Fruit fly (Drosophila melanogaster) whole organism, wandering third instar larva: ENCODE results near the gene ATPsyngamma.

Experiments used
- Abd-B ChIP-seq: fragments of >200 bp; optimal IDR thresholded peaks from 2 replicates; lab custom pipeline; 2017; ENCODE audit warnings: missing biosample characterization, missing genetic modification characterization
- CG32264 ChIP-seq: fragments of 200-800 bp; sonication (Bioruptor generic); optimal IDR thresholded peaks from 2 replicates; lab custom pipeline; 2016; ENCODE audit warnings: missing biosample characterization, missing genetic modification characterization
- CG9705 ChIP-seq: fragments of 200-800 bp; sonication (Bioruptor generic); optimal IDR thresholded peaks from 2 replicates; lab custom pipeline; 2018; ENCODE audit warnings: missing biosample characterization, mild to moderate bottlenecking, missing genetic modification characterization
- CrebA ChIP-seq: fragments of 200-800 bp; sonication (Bioruptor generic); optimal IDR thresholded peaks from 2 replicates; lab custom pipeline; 2016; ENCODE audit warnings: missing biosample characterization, mild to moderate bottlenecking, missing genetic modification characterization, borderline replicate concordance
- Dfd ChIP-seq: fragments of >200 bp; optimal IDR thresholded peaks from 2 replicates; lab custom pipeline; 2017; ENCODE audit warnings: missing biosample characterization, missing genetic modification characterization
- Dif ChIP-seq: fragments of 200-275, 200-300 bp; sonication (Bioruptor generic); optimal IDR thresholded peaks from 2 replicates; lab custom pipeline; 2018; ENCODE audit warnings: missing biosample characterization, missing genetic modification characterization; ENCODE audit not compliant: partially characterized antibody
- GATAd ChIP-seq: sonication (Bioruptor generic); optimal IDR thresholded peaks from 2 replicates; lab custom pipeline; 2016; ENCODE audit warnings: missing biosample characterization, missing genetic modification characterization
- HLH106 ChIP-seq: fragments of 200-800 bp; optimal IDR thresholded peaks from 3 replicates; lab custom pipeline; 2019; ENCODE audit warnings: missing biosample characterization, mild to moderate bottlenecking, missing genetic modification characterization, moderate library complexity
- Hnf4 ChIP-seq: fragments of 200-800 bp; sonication (Bioruptor generic); optimal IDR thresholded peaks from 2 replicates; lab custom pipeline; 2016; ENCODE audit warnings: missing biosample characterization, mild to moderate bottlenecking, missing genetic modification characterization
- Hr78 ChIP-seq: fragments of >200 bp; optimal IDR thresholded peaks from 2 replicates; lab custom pipeline; 2017; ENCODE audit warnings: missing biosample characterization, missing genetic modification characterization
- Hr83 ChIP-seq: fragments of 200-300 bp; sonication (Bioruptor generic); optimal IDR thresholded peaks from 2 replicates; lab custom pipeline; 2016; ENCODE audit warnings: missing biosample characterization, mild to moderate bottlenecking, missing genetic modification characterization, moderate library complexity; ENCODE audit not compliant: poor library complexity, severe bottlenecking
- Jra ChIP-seq: sonication (Bioruptor generic); optimal IDR thresholded peaks from 2 replicates; lab custom pipeline; 2016; ENCODE audit warnings: missing biosample characterization, missing genetic modification characterization
- Mio ChIP-seq: sonication (Bioruptor generic); optimal IDR thresholded peaks from 2 replicates; lab custom pipeline; 2016; ENCODE audit warnings: missing biosample characterization, missing genetic modification characterization
- Myc ChIP-seq: fragments of >200 bp; optimal IDR thresholded peaks from 2 replicates; lab custom pipeline; 2017
- N ChIP-seq: fragments of >200 bp; optimal IDR thresholded peaks from 2 replicates; lab custom pipeline; 2018; ENCODE audit warnings: missing biosample characterization, missing external identifiers, missing genetic modification characterization
- OdsH ChIP-seq: fragments of 200-800 bp; sonication (Bioruptor generic); optimal IDR thresholded peaks from 2 replicates; lab custom pipeline; 2016; ENCODE audit warnings: missing biosample characterization, mild to moderate bottlenecking, missing genetic modification characterization
- Rel ChIP-seq, 2 experiments: fragments of 200-800 bp; sonication (Bioruptor generic) in 1 of 2; optimal IDR thresholded peaks; 2 replicates in 1 of 2; 3 replicates in 1 of 2; lab custom pipeline; 2016 to 2019; ENCODE audit warnings: mild to moderate bottlenecking in 2 of 2, missing biosample characterization in 2 of 2, missing genetic modification characterization in 2 of 2, moderate library complexity in 1 of 2
- Sp1 ChIP-seq: fragments of 200-800 bp; sonication (Bioruptor generic); optimal IDR thresholded peaks from 3 replicates; lab custom pipeline; 2019; ENCODE audit warnings: missing biosample characterization, mild to moderate bottlenecking, missing genetic modification characterization, moderate library complexity
- Vsx2 ChIP-seq: fragments of 200-300, 225-300 bp; sonication (Bioruptor generic); optimal IDR thresholded peaks from 2 replicates; lab custom pipeline; 2018; ENCODE audit warnings: missing biosample characterization, missing genetic modification characterization; ENCODE audit not compliant: partially characterized antibody
- br ChIP-seq: fragments of 200-800 bp; sonication (Bioruptor generic); optimal IDR thresholded peaks from 2 replicates; lab custom pipeline; 2016; ENCODE audit warnings: missing biosample characterization, missing genetic modification characterization
- brk ChIP-seq: fragments of 200-800 bp; sonication (Bioruptor generic); optimal IDR thresholded peaks from 2 replicates; lab custom pipeline; 2016; ENCODE audit warnings: missing biosample characterization, mild to moderate bottlenecking, missing genetic modification characterization
- dl ChIP-seq, 2 experiments: fragments of 175-275, 200-275 bp in 1 of 2; fragments of 200-275 bp in 1 of 2; sonication (Bioruptor generic); optimal IDR thresholded peaks; lab custom pipeline; 2018; ENCODE audit warnings: mild to moderate bottlenecking in 2 of 2, missing biosample characterization in 2 of 2, missing genetic modification characterization in 2 of 2, moderate library complexity in 2 of 2; ENCODE audit not compliant: partially characterized antibody in 2 of 2, insufficient read depth in 1 of 2
- dmrt93B ChIP-seq: fragments of 200-800 bp; sonication (Bioruptor generic); optimal IDR thresholded peaks from 2 replicates; lab custom pipeline; 2018; ENCODE audit warnings: missing biosample characterization, mild to moderate bottlenecking, missing genetic modification characterization
- dsf ChIP-seq: sonication (Bioruptor generic); optimal IDR thresholded peaks from 2 replicates; lab custom pipeline; 2016; ENCODE audit warnings: missing biosample characterization, missing genetic modification characterization, borderline replicate concordance
- ey ChIP-seq: fragments of 200-800 bp; sonication (Bioruptor generic); optimal IDR thresholded peaks from 2 replicates; lab custom pipeline; 2016; ENCODE audit warnings: missing biosample characterization, missing genetic modification characterization
- foxo ChIP-seq, 2 experiments: fragments of 200-800 bp; sonication (Bioruptor generic); optimal IDR thresholded peaks; 2 replicates in 1 of 2; 3 replicates in 1 of 2; lab custom pipeline; 2016 to 2017; ENCODE audit warnings: missing biosample characterization in 2 of 2, missing genetic modification characterization in 2 of 2
- fru ChIP-seq: fragments of 200-800 bp; sonication (Bioruptor generic); optimal IDR thresholded peaks from 3 replicates; lab custom pipeline; 2016; ENCODE audit warnings: missing biosample characterization, mild to moderate bottlenecking, missing genetic modification characterization
- jim ChIP-seq: fragments of 175-275, 200-325 bp; sonication (Bioruptor generic); optimal IDR thresholded peaks from 2 replicates; lab custom pipeline; 2016; ENCODE audit warnings: missing biosample characterization, mild to moderate bottlenecking, missing genetic modification characterization
- lola ChIP-seq: fragments of >200 bp; optimal IDR thresholded peaks from 2 replicates; lab custom pipeline; 2017; ENCODE audit warnings: missing biosample characterization, missing genetic modification characterization
- pan ChIP-seq: fragments of >200 bp; optimal IDR thresholded peaks from 2 replicates; lab custom pipeline; 2017
- psq ChIP-seq: fragments of 200-800 bp; sonication (Bioruptor generic); optimal IDR thresholded peaks from 3 replicates; lab custom pipeline; 2017; ENCODE audit warnings: missing biosample characterization, mild to moderate bottlenecking, missing genetic modification characterization, moderate library complexity
- rgr ChIP-seq: fragments of 200-800 bp; sonication (Bioruptor generic); optimal IDR thresholded peaks from 3 replicates; lab custom pipeline; 2016; ENCODE audit warnings: missing biosample characterization, mild to moderate bottlenecking, missing genetic modification characterization
- sage ChIP-seq: fragments of 200-800 bp; sonication (Bioruptor generic); optimal IDR thresholded peaks from 2 replicates; lab custom pipeline; 2016; ENCODE audit warnings: missing biosample characterization, mild to moderate bottlenecking, missing genetic modification characterization
- sv ChIP-seq: fragments of 200-800 bp; sonication (Bioruptor generic); optimal IDR thresholded peaks from 3 replicates; lab custom pipeline; 2016; ENCODE audit warnings: missing biosample characterization, missing genetic modification characterization
- tai ChIP-seq: sonication (Bioruptor generic); optimal IDR thresholded peaks from 2 replicates; lab custom pipeline; 2016; ENCODE audit warnings: missing biosample characterization, missing genetic modification characterization
- usp ChIP-seq: fragments of >200 bp; optimal IDR thresholded peaks from 2 replicates; lab custom pipeline; 2017; ENCODE audit warnings: missing biosample characterization, missing genetic modification characterization
- woc ChIP-seq: sonication (Bioruptor generic); optimal IDR thresholded peaks from 2 replicates; lab custom pipeline; 2016; ENCODE audit warnings: missing biosample characterization, mild to moderate bottlenecking, missing genetic modification characterization

The ATPsyngamma gene

DNA sequence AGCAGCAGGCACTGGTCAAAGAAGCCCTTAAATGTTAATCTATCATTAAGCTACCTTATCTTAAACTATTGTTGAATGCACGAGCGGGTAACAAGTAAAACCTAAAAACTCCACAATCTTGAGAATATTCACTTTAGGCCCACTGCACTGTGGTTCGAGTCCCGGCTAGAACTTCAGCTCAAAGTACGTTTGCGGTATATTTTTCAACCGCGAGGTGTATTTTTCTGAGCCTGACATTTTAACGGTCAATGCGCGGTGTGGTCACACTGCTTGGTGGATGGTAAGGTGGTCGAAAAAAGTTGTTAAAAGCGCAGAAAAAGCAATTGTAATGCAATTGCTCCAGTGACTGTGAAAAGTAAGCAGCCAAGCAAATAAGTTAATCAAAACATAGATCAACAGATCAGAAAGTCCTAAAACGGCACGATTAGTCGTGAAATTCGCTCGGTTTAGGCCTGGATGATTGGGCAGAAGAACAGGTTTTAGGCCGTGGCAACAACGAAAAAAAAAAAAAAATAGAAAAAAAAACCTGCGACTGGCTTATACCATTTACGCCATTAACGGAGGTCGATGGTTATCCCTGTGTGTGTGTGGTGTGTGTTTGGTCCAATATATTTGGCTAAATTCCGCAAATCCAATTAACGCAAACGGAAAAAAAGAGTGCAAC lies 23.3 kb downstream of the ATPsyngamma start, which contains the start of gene Kul:
Gene Kul (plus strand): TSS at position 254 of the 664 bp plus-strand sequence.
- TF ChIP-seq jim (GFP tag; lab: Kevin White, UChicago) (no peak), rgr (peak; percentile 11), sv (no peak), HLH106 (tag; lab: Kevin White, UChicago) (peak; percentile 31), Abd-B (no peak), CG32264 (GFP tag; lab: Kevin White, UChicago) (no peak), GATAd (GFP tag; lab: Kevin White, UChicago) (peak; percentile 2), Vsx2 (GFP tag; lab: Kevin White, UChicago) (no peak), usp (no peak), foxo (GFP tag; optimal IDR thresholded peaks at IDR 0.05; lab: Kevin White, UChicago) (peak in 1 of 2 experiments; percentile 19), Hnf4 (peak; percentile 82), fru (GFP tag; lab: Kevin White, UChicago) (no peak), dsf (GFP tag; lab: Kevin White, UChicago) (no peak), Hr83 (GFP tag; lab: Kevin White, UChicago) (no peak), br (GFP tag; lab: Kevin White, UChicago) (no peak), OdsH (GFP tag; lab: Kevin White, UChicago) (peak; percentile 2)

DNA sequence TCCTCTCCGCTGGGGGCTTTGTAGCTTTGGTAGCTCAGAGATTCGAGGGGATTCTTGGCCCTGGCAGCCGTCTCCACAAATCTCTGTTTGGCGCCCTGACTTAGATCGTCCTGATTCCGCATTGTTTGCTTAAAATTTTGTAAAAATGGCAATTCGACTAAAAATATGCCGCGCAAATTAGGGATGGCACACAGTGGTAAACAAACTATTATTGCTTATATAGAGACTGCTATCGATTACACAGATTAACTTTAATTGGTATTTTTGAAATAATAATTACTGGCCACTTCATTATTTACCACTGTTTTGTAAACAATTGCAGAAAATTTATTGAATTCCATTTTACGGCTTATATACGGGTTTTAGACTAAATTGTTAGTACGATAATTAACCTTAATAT lies 24.2 kb downstream of the ATPsyngamma start, which contains the start of the genes Naa40 and CG18731:
Gene Naa40 (minus strand): TSS at position 206 of the 400 bp plus-strand sequence.
Gene CG18731 (plus strand): TSS at position 283 of the 400 bp plus-strand sequence.
- no peak for TF ChIP-seq Myc (lab: Kevin White, UChicago)
- TF ChIP-seq Vsx2 (GFP tag; lab: Kevin White, UChicago) = no peak
- TF ChIP-seq woc (GFP tag; lab: Kevin White, UChicago) = no peak
- TF ChIP-seq Abd-B = no peak
- TF ChIP-seq br (GFP tag; lab: Kevin White, UChicago) = no peak
- no peak for TF ChIP-seq Mio (GFP tag; lab: Kevin White, UChicago)
- TF ChIP-seq dl (GFP tag; optimal IDR thresholded peaks at IDR 0.05; lab: Kevin White, UChicago; ENCODE audit: insufficient read depth in 1 of 2, partially characterized antibody in 2 of 2) = no peak
- TF ChIP-seq foxo (GFP tag; optimal IDR thresholded peaks at IDR 0.05; lab: Kevin White, UChicago) = no peak
- TF ChIP-seq Dfd (GFP tag; lab: Kevin White, UChicago) = no peak
- TF ChIP-seq sage (GFP tag; lab: Kevin White, UChicago) = no peak
- no peak for TF ChIP-seq brk (GFP tag; lab: Kevin White, UChicago)

- no peak for TF ChIP-seq Dfd (GFP tag; lab: Kevin White, UChicago)
- TF ChIP-seq dl (GFP tag; optimal IDR thresholded peaks at IDR 0.05; lab: Kevin White, UChicago; ENCODE audit: insufficient read depth in 1 of 2, partially characterized antibody in 2 of 2) = no peak
- TF ChIP-seq Myc (lab: Kevin White, UChicago) = no peak
- no peak for TF ChIP-seq br (GFP tag; lab: Kevin White, UChicago)
- peak; percentile 11 for TF ChIP-seq sage (GFP tag; lab: Kevin White, UChicago)
- TF ChIP-seq OdsH (GFP tag; lab: Kevin White, UChicago) = peak; percentile 25
- no peak for TF ChIP-seq usp
- TF ChIP-seq Vsx2 (GFP tag; lab: Kevin White, UChicago) = no peak
- TF ChIP-seq dsf (GFP tag; lab: Kevin White, UChicago) = no peak
- TF ChIP-seq Hnf4 = no peak
- TF ChIP-seq jim (GFP tag; lab: Kevin White, UChicago) = no peak
- no peak for TF ChIP-seq sv
- no peak for TF ChIP-seq psq
- no peak for TF ChIP-seq Hr78 (GFP tag; lab: Kevin White, UChicago)
- no peak for TF ChIP-seq tai (GFP tag; lab: Kevin White, UChicago)
- no peak for TF ChIP-seq pan
- no peak for TF ChIP-seq ey (GFP tag; lab: Kevin White, UChicago)
- no peak for TF ChIP-seq brk (GFP tag; lab: Kevin White, UChicago)
- no peak for TF ChIP-seq fru (GFP tag; lab: Kevin White, UChicago)
- TF ChIP-seq foxo (GFP tag; optimal IDR thresholded peaks at IDR 0.05; lab: Kevin White, UChicago) = no peak
- no peak for TF ChIP-seq N (GFP tag; lab: Kevin White, UChicago)
- peak; percentile 39 for TF ChIP-seq Sp1
- no peak for TF ChIP-seq Mio (GFP tag; lab: Kevin White, UChicago)
- TF ChIP-seq CG9705 = no peak
- no peak for TF ChIP-seq Jra (GFP tag; lab: Kevin White, UChicago)
- TF ChIP-seq Dif (GFP tag; lab: Kevin White, UChicago) = no peak
- TF ChIP-seq dmrt93B (GFP tag; lab: Kevin White, UChicago) = no peak
- peak; percentile 11 for TF ChIP-seq rgr
- no peak for TF ChIP-seq woc (GFP tag; lab: Kevin White, UChicago)
- TF ChIP-seq HLH106 (tag; lab: Kevin White, UChicago) = no peak
- TF ChIP-seq GATAd (GFP tag; lab: Kevin White, UChicago) = no peak
- no peak for TF ChIP-seq Rel (GFP tag; optimal IDR thresholded peaks at IDR 0.05; lab: Kevin White, UChicago)
- TF ChIP-seq Rel (tag; optimal IDR thresholded peaks at IDR 0.05; lab: Kevin White, UChicago) = peak; percentile 53
- TF ChIP-seq CG32264 (GFP tag; lab: Kevin White, UChicago) = no peak
- no peak for TF ChIP-seq CrebA
- no peak for TF ChIP-seq Abd-B
- no peak for TF ChIP-seq lola (GFP tag; lab: Kevin White, UChicago)
- TF ChIP-seq Hr83 (GFP tag; lab: Kevin White, UChicago) = peak; percentile 2
- TF ChIP-seq, all 38 proteins: peak for 6
Observed at dm6 chr3R:29723048-29723656, 25.8 kb downstream of the ATPsyngamma start, which contains the start of gene Pcd. Pcd (plus strand) TSS chr3R:29723163.
